Worm (Caenorhabditis elegans) whole organism, late embryonic: Measurements from ENCODE around the gene F29G6.1.

Experiments used
- gmeb-2 ChIP-seq: sonication (generic microtip); optimal IDR thresholded peaks from 2 replicates; lab custom pipeline; 2016; ENCODE audit warnings: missing genetic modification characterization, inconsistent platforms, missing compliant biosample characterization
- npax-4 ChIP-seq: sonication (generic microtip); optimal IDR thresholded peaks from 2 replicates; lab custom pipeline; 2016; ENCODE audit warnings: missing genetic modification characterization, missing compliant biosample characterization

DNA sequence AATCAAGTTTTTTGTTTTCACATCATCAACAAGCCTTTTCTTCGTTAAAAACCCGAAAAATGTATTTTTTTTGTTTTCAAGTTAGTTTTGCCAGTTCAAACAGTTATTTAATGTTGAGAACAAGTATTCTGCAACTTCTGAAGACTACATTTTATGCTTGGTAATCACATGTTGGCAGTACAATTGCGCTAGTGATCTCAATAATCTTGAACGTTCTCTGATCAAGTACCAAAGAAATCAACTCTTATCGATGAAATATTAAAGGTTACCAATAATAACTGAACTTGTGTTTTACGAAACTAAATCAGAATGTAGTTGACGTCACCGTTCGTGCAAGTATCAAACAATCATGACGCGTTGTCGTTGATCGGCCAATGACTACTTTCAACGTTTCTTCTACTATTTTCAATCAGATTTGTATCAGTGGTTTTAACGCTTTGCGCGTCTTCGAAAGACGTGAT, 31.5 kb downstream of the F29G6.1 start, which contains the start of gene C35C5.8:
- no peak for TF ChIP-seq npax-4 (tag; lab: Kevin White, UChicago)
- no peak for TF ChIP-seq gmeb-2 (tag; lab: Kevin White, UChicago)
